Fruit fly (Drosophila melanogaster): ENCODE measurements around the gene CG3226.

DNA sequence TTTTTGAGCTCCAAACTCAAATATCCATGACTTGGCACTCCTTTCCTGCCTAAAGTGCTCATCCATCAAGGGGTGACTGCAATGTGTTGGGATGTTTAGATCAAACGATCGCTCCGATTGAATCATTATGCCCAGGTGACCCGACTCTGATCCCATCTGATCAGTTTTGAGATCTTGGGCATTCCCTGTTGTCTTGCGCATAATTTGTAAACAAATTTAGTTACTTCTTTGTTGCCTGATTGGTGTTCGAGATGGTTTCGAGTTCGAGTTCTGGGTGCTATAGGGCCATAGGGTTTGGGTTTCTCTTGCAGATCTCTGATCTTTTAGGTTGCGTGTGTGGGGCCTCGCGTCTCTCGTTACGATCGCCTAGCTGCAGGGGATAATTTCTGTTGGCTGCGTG is 41.5 kb downstream of the CG3226 start:
- no peak for TF ChIP-seq dl (GFP tag; optimal IDR thresholded peaks at IDR 0.05; ENCODE audit: insufficient read depth in 1 of 2, partially characterized antibody in 2 of 2)
- no peak for TF ChIP-seq Sp1 (GFP tag; optimal IDR thresholded peaks at IDR 0.05)
- TF ChIP-seq GATAd (GFP tag; optimal IDR thresholded peaks at IDR 0.05), result no peak
- TF ChIP-seq usp (GFP tag; optimal IDR thresholded peaks at IDR 0.05), result no peak
- no peak for TF ChIP-seq Dfd (GFP tag; optimal IDR thresholded peaks at IDR 0.05)
- no peak for TF ChIP-seq Abd-B (GFP tag; optimal IDR thresholded peaks at IDR 0.05)
- no peak for TF ChIP-seq sv (GFP tag; optimal IDR thresholded peaks at IDR 0.05)
- no peak for TF ChIP-seq N (GFP tag; optimal IDR thresholded peaks at IDR 0.05)
- no peak for TF ChIP-seq Myc (optimal IDR thresholded peaks at IDR 0.05)
